Worm (Caenorhabditis elegans): ENCODE data around the gene C01G5.25.

- TF ChIP-seq dao-5 (tag; optimal IDR thresholded peaks at IDR 0.05) (no peak), W03F9.2 (tag; optimal IDR thresholded peaks at IDR 0.05) (no peak), him-1 (tag; optimal IDR thresholded peaks at IDR 0.05) (no peak)
Observed at ce11 chrIV:6502725-6503124, 38.8 kb upstream of the C01G5.25 start.

Data from whole organism, L4/young adult.